Worm (Caenorhabditis elegans) whole organism, early embryonic: Measurements from ENCODE around the gene F31E8.5.

Experiments used
- B0310.2 ChIP-seq: sonication (generic microtip); optimal IDR thresholded peaks from 2 replicates; lab custom pipeline; 2016; ENCODE audit warnings: mild to moderate bottlenecking, missing genetic modification characterization, missing compliant biosample characterization
- F13C5.2 ChIP-seq: sonication (generic microtip); optimal IDR thresholded peaks from 2 replicates; lab custom pipeline; 2017; ENCODE audit warnings: mild to moderate bottlenecking, missing genetic modification characterization, inconsistent platforms, missing compliant biosample characterization
- aly-1 ChIP-seq: sonication (generic microtip); optimal IDR thresholded peaks from 2 replicates; lab custom pipeline; 2016; ENCODE audit warnings: missing genetic modification characterization, missing compliant biosample characterization
- ama-1 ChIP-seq: fragments of 150-350 bp; optimal IDR thresholded peaks from 2 replicates; lab custom pipeline; 2014
- ceh-13 ChIP-seq: fragments of 200-800 bp; sonication (Bioruptor generic); optimal IDR thresholded peaks from 2 replicates; lab custom pipeline; 2018; ENCODE audit warnings: mild to moderate bottlenecking, missing genetic modification characterization, missing compliant biosample characterization
- ceh-36 ChIP-seq: sonication (generic microtip); optimal IDR thresholded peaks from 2 replicates; lab custom pipeline; 2016; ENCODE audit warnings: missing genetic modification characterization, inconsistent platforms, missing compliant biosample characterization
- ets-7 ChIP-seq: sonication (generic microtip); optimal IDR thresholded peaks from 2 replicates; lab custom pipeline; 2016; ENCODE audit warnings: missing genotype, missing genetic modification characterization, missing compliant biosample characterization
- flt-1 ChIP-seq: fragments of 200-800 bp; sonication (Bioruptor generic); IDR thresholded peaks from 2 replicates; pipeline ENCODE4 v1.3.6; 2022; ENCODE audit warnings: missing genetic modification characterization, missing compliant biosample characterization
- hmbx-1 ChIP-seq: sonication (generic microtip); optimal IDR thresholded peaks from 2 replicates; lab custom pipeline; 2016; ENCODE audit warnings: mild to moderate bottlenecking, missing genetic modification characterization, missing compliant biosample characterization
- hmg-4 ChIP-seq: fragments of 200-800 bp; sonication (Bioruptor generic); optimal IDR thresholded peaks from 2 replicates; lab custom pipeline; 2018; ENCODE audit warnings: mild to moderate bottlenecking, missing genetic modification characterization, missing compliant biosample characterization
- hnd-1 ChIP-seq: sonication (generic microtip); optimal IDR thresholded peaks from 2 replicates; lab custom pipeline; 2016; ENCODE audit warnings: missing genetic modification characterization, missing compliant biosample characterization
- pes-1 ChIP-seq: fragments of 200-800 bp; sonication (Bioruptor generic); IDR thresholded peaks from 2 replicates; pipeline ENCODE4 v1.3.6; 2022; ENCODE audit warnings: missing genetic modification reagents, missing genetic modification characterization, missing compliant biosample characterization
- scrt-1 ChIP-seq: fragments of 200-800 bp; sonication (Bioruptor generic); IDR thresholded peaks from 2 replicates; pipeline ENCODE4 v1.3.6; 2022; ENCODE audit warnings: missing genetic modification characterization, missing compliant biosample characterization
- sea-1 ChIP-seq: fragments of 200-800 bp; sonication (Bioruptor generic); conservative IDR thresholded peaks from 2 replicates; pipeline ENCODE4 v1.3.6; 2022; ENCODE audit warnings: missing genetic modification characterization, missing compliant biosample characterization
- tbx-11 ChIP-seq: fragments of 200-800 bp; sonication (Bioruptor generic); IDR thresholded peaks from 2 replicates; pipeline ENCODE4 v1.3.6; 2022; ENCODE audit warnings: missing genetic modification characterization, missing compliant biosample characterization
- tbx-37 ChIP-seq: fragments of 200-800 bp; sonication (Bioruptor generic); conservative IDR thresholded peaks from 2 replicates; pipeline ENCODE4 v1.3.6; 2022; ENCODE audit warnings: missing genetic modification reagents, missing genetic modification characterization, missing compliant biosample characterization
- tra-4 ChIP-seq: sonication (generic microtip); optimal IDR thresholded peaks from 2 replicates; lab custom pipeline; 2017; ENCODE audit warnings: missing genetic modification characterization, missing compliant biosample characterization

Gene F31E8.5

DNA sequence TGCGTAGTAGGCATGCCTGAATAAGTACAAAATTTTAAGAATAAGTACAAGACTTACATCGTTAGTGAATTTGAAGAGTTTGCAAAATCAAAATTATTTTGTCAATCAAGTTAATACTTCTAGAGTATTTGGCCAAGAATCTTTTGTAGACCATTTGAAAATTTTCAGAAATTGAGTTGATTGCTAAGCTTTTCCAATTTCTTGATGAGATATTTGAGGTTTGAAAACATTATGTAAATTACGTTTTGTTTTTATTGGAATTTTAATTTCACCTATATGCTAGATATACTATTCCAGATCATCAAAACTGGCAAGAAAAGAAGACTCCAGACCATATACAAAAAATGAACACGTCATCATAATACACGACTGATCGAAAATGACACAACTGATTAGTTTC, 4.0 kb downstream of the F31E8.5 start, which contains the start of gene tab-1:
TSS of gene tab-1 (plus strand) at position 301 of the 400 bp plus-strand sequence.
- no peak for TF ChIP-seq scrt-1
- TF ChIP-seq tra-4, result no peak
- TF ChIP-seq flt-1 (GFP tag; lab: Robert Waterston, UW), result no peak
- TF ChIP-seq aly-1 (tag; lab: Kevin White, UChicago), result no peak
- TF ChIP-seq F13C5.2 (tag; lab: Kevin White, UChicago), result no peak
- no peak for TF ChIP-seq ets-7 (tag; lab: Kevin White, UChicago)
- TF ChIP-seq sea-1 (GFP tag; lab: Robert Waterston, UW), result no peak
- no peak for TF ChIP-seq tbx-11 (GFP tag; lab: Robert Waterston, UW)
- no peak for TF ChIP-seq hmbx-1 (tag; lab: Kevin White, UChicago)
- no peak for TF ChIP-seq ama-1 (lab: Kevin White, UChicago)
- no peak for TF ChIP-seq B0310.2 (tag; lab: Kevin White, UChicago)
- no peak for TF ChIP-seq pes-1

DNA sequence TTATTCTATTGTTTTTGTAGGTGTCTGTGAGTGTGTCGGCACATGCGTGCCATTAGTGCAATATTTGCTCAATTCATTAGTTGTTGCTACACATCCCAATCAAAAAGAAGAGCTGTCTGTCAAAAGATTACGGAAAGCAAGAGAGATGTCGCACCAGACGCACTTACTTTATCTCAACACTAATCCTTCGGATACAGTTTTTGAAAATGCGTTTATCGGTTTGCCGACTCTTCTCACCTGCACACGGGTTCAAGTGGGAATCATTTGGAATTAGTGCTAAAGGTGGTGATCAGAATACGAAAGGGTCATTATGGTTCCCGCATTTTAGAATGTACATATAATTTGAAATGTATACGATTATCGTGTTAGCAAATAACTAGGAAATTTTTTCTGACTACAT, 5.8 kb downstream of the F31E8.5 start:
- TF ChIP-seq ceh-36, result peak; percentile 75
- TF ChIP-seq scrt-1, result no peak

DNA sequence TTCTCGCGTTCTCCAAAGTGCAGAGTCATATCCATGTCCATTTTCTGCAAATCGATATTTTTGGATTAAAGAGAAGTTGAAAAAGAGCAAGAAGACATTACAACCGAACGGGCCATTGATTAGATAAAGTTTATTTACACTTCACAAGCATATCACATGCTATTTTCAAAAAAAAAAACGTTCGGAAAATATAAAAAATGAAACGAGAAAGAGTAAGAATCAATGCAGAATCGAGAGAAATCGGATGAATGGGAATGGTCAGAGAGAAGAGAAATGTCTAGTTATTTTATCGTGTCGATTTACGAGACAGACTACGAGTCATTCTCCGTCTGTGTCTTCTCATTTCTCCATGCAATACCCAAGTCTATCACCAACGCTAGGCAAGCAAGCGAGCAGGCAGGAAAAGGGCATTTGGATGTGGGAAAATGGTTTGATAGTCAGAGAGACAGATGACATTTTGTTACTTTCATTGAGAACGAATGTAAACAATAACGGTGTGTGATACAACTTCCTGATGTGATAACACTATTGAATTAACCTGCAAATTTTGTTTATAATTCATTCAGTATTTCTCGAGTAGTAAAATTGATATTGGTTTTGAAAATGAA, 6.9 kb downstream of the F31E8.5 start, which contains the start of gene F31E8.4:
TSS of gene F31E8.4 (minus strand) at position 51 of the 608 bp plus-strand sequence.
- no peak for TF ChIP-seq ama-1 (lab: Kevin White, UChicago)
- no peak for TF ChIP-seq hmg-4 (GFP tag; lab: Kevin White, UChicago)
- no peak for TF ChIP-seq pes-1
- TF ChIP-seq B0310.2 (tag; lab: Kevin White, UChicago), result no peak
- TF ChIP-seq hnd-1, result no peak
- no peak for TF ChIP-seq tra-4
- TF ChIP-seq F13C5.2 (tag; lab: Kevin White, UChicago), result no peak

DNA sequence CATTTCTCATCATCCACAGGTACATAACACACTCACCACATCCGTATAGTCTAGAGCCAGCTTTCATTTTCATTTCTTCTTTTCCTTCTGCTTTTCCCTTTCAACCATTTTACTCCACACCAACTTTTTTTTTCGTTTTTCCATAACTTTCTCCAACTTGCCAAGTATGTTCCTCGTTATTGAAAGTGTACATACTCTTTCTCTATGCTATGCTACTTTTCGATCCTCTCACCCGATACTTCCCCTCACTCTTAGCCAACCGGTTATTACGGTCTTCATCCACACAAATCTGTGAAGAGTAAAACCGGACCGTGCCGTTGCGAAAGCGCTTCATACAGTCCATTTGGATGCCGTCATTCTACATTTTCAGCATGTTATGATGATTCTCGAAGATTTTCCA, 15.2 kb downstream of the F31E8.5 start, which contains the start of gene T13C2.2:
TSS of gene T13C2.2 (plus strand) at position 301 of the 400 bp plus-strand sequence.
- TF ChIP-seq ama-1 (lab: Kevin White, UChicago), result no peak
- no peak for TF ChIP-seq tbx-11 (GFP tag; lab: Robert Waterston, UW)
- TF ChIP-seq scrt-1, result no peak
- TF ChIP-seq tbx-37 (GFP tag; lab: Robert Waterston, UW), result no peak
- TF ChIP-seq ceh-13, result no peak
- no peak for TF ChIP-seq ceh-36
- TF ChIP-seq pes-1, result no peak
- no peak for TF ChIP-seq B0310.2 (tag; lab: Kevin White, UChicago)
- TF ChIP-seq hmg-4 (GFP tag; lab: Kevin White, UChicago), result no peak
- no peak for TF ChIP-seq hnd-1

DNA sequence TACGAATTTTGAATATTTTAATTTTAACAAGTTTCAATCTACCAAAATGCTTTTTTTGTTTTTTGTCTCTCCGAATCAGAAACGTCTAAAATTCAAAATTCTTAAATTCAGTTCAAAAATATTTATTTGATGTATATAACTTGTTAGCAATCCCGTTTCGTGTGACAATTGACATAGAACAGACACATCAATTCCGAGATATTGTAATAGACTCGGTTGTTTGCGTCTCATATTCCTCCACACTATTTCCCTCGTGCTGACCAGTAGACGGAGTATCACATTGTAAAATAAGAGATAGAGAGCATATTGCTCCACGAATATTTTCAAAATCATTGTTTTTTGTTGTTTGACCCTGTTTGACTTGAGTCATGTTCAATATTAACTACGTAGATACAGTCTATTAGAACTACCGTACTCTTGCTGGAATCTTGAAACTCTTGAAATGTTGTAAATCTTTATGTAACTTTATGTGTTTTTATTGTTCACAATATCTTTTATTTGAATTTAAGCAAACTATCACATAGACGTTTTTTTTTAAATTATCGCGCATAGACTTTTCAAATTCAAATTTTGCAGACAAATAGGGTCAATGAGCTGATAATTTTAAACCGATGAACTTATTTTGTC, 18.3 kb downstream of the F31E8.5 start, which contains the start of gene T13C2.3:
TSS of gene T13C2.3 (plus strand) at position 577 of the 627 bp plus-strand sequence.
- no peak for TF ChIP-seq hmbx-1 (tag; lab: Kevin White, UChicago)
- no peak for TF ChIP-seq ceh-36
- no peak for TF ChIP-seq tra-4
- TF ChIP-seq ama-1 (lab: Kevin White, UChicago), result no peak
- no peak for TF ChIP-seq scrt-1
- no peak for TF ChIP-seq pes-1
- no peak for TF ChIP-seq hnd-1
- TF ChIP-seq tbx-37 (GFP tag; lab: Robert Waterston, UW), result no peak
- TF ChIP-seq ceh-13, result no peak
- TF ChIP-seq sea-1 (GFP tag; lab: Robert Waterston, UW), result no peak

DNA sequence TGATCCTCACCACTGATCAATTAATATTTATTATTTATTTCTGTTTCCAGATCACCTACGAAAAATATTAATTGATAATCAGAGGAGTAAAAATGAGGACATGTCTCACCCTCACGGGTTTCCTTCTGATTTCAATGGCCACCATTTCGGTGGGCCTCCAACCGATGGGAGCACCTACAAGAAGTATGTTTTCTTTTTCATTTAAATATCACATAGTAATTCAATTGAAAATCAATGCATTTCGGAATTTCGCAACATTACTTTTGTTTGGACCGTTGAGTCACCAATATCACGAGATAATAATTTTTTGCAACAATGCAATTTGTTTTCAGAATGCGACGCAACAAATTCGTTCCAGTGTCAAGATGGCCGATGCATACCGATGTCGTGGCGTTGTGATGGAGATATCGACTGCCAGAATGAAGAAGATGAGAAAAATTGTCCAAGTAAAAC, 23.7 kb downstream of the F31E8.5 start, which contains the start of gene gldi-2:
TSS of gene gldi-2 (plus strand) at position 51 of the 453 bp plus-strand sequence.
- TF ChIP-seq tbx-11 (GFP tag; lab: Robert Waterston, UW) (no peak), scrt-1 (no peak), F13C5.2 (tag; lab: Kevin White, UChicago) (no peak), aly-1 (tag; lab: Kevin White, UChicago) (no peak), B0310.2 (tag; lab: Kevin White, UChicago) (no peak), tra-4 (no peak), ets-7 (tag; lab: Kevin White, UChicago) (no peak), sea-1 (GFP tag; lab: Robert Waterston, UW) (no peak), hmbx-1 (tag; lab: Kevin White, UChicago) (no peak), ceh-36 (no peak), hmg-4 (GFP tag; lab: Kevin White, UChicago) (no peak), ceh-13 (no peak), pes-1 (no peak), flt-1 (GFP tag; lab: Robert Waterston, UW) (no peak), tbx-37 (GFP tag; lab: Robert Waterston, UW) (no peak), hnd-1 (no peak), ama-1 (lab: Kevin White, UChicago) (no peak)

DNA sequence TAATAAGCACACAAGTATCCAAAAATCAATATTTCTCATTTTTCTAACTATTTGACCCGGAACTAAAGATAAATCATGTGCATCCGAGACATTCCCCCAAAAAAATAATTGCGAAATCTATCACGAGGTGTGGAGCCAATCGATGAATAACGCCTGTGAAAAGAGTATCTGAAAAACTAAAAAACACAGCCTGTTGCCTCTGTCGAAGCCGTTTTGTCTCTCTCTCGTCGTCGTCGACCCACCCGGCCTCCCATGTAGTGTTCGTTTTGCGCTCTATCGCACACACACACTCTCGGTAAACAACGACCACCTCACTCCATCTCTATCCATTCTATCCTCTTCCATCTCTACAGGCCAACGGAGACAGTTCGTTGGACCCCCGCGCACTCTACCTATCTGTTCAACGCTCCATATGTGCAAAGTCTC, 24.3 kb downstream of the F31E8.5 start:
- TF ChIP-seq hmg-4 (GFP tag; lab: Kevin White, UChicago), result peak; percentile 50
- no peak for TF ChIP-seq ceh-36

DNA sequence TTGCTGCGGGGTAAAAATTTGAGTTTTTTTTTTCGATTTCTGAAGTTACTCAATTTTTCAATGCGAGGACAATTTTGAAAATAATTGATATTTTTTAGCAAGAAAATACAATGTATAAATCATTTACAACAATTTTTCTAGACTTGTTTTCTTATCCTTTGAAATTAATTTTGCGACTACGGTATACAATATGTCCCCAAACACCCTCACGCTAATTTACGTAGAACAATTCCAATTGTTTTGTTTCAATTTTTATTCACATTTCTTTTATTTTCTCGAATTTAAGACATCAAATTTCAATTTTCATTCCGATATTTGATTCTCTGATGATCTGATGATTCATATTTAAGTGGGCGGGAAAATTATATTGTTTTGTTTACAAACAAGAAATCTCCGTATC, 25.1 kb downstream of the F31E8.5 start:
- TF ChIP-seq pes-1 (no peak), scrt-1 (no peak), ceh-36 (no peak), aly-1 (tag; lab: Kevin White, UChicago) (no peak), tra-4 (no peak), F13C5.2 (tag; lab: Kevin White, UChicago) (no peak), ceh-13 (no peak), tbx-37 (GFP tag; lab: Robert Waterston, UW) (no peak), tbx-11 (GFP tag; lab: Robert Waterston, UW) (no peak), ets-7 (tag; lab: Kevin White, UChicago) (no peak), hmbx-1 (tag; lab: Kevin White, UChicago) (no peak), hmg-4 (GFP tag; lab: Kevin White, UChicago) (no peak), sea-1 (GFP tag; lab: Robert Waterston, UW) (no peak), flt-1 (GFP tag; lab: Robert Waterston, UW) (no peak)
